Worm (Caenorhabditis elegans): ENCODE results near the gene col-8.

Gene col-8

ce11 chrIII:7020500-7020899 lies at the start of gene col-8:
TSS of gene col-8 (minus strand) at chrIII:7020600.
- TF ChIP-seq irx-1 (tag; optimal IDR thresholded peaks at IDR 0.05) (no peak), pag-3 (tag; optimal IDR thresholded peaks at IDR 0.05; ENCODE audit: borderline replicate concordance, insufficient read depth) (no peak), alr-1 (tag; optimal IDR thresholded peaks at IDR 0.05; ENCODE audit: borderline replicate concordance) (no peak), F16B12.6 (tag; optimal IDR thresholded peaks at IDR 0.05) (no peak), hlh-17 (GFP tag; optimal IDR thresholded peaks at IDR 0.05; ENCODE audit: borderline replicate concordance) (no peak), Y116A8C.19 (tag; optimal IDR thresholded peaks at IDR 0.05; ENCODE audit: borderline replicate concordance) (no peak), ztf-4 (tag; optimal IDR thresholded peaks at IDR 0.05) (no peak), mef-2 (tag; optimal IDR thresholded peaks at IDR 0.05) (no peak), nhr-12 (tag; optimal IDR thresholded peaks at IDR 0.05) (no peak), ceh-82 (tag; optimal IDR thresholded peaks at IDR 0.05) (no peak), dsc-1 (tag; optimal IDR thresholded peaks at IDR 0.05) (no peak), nhr-11 (tag; optimal IDR thresholded peaks at IDR 0.05) (no peak), efl-3 (GFP tag; optimal IDR thresholded peaks at IDR 0.05) (no peak), zip-4 (GFP tag; optimal IDR thresholded peaks at IDR 0.05) (no peak), unc-86 (tag; optimal IDR thresholded peaks at IDR 0.05) (no peak), jun-1 (tag; optimal IDR thresholded peaks at IDR 0.05) (no peak)

ce11 chrIII:7069981-7070380 lies 49.6 kb upstream of the col-8 start, which contains the start of gene tmem-17:
TSS of gene tmem-17 (plus strand) at chrIII:7070281.
- TF ChIP-seq lin-35 (GFP tag; optimal IDR thresholded peaks at IDR 0.05) (no peak), nhr-71 (tag; optimal IDR thresholded peaks at IDR 0.05) (no peak), lsy-2 (tag; optimal IDR thresholded peaks at IDR 0.05) (no peak), C16A3.4 (tag; optimal IDR thresholded peaks at IDR 0.05) (no peak), pqm-1 (tag; optimal IDR thresholded peaks at IDR 0.05) (no peak), ztf-11 (tag; optimal IDR thresholded peaks at IDR 0.05) (no peak), dpl-1 (GFP tag; optimal IDR thresholded peaks at IDR 0.05) (no peak), mef-2 (tag; optimal IDR thresholded peaks at IDR 0.05) (no peak)

- TF ChIP-seq sox-4 (tag; optimal IDR thresholded peaks at IDR 0.05) (no peak), irx-1 (tag; optimal IDR thresholded peaks at IDR 0.05) (no peak), lsy-2 (tag; optimal IDR thresholded peaks at IDR 0.05) (peak; percentile 51 to 79), nhr-47 (tag; optimal IDR thresholded peaks at IDR 0.05) (peak; percentile 57), unc-130 (tag; optimal IDR thresholded peaks at IDR 0.05) (peak; percentile 45), ceh-82 (tag; optimal IDR thresholded peaks at IDR 0.05) (peak in 1 of 3 experiments; percentile 51), lin-35 (GFP tag; optimal IDR thresholded peaks at IDR 0.05) (peak; percentile 93 to 97), jun-1 (tag; optimal IDR thresholded peaks at IDR 0.05) (no peak), hlh-17 (GFP tag; optimal IDR thresholded peaks at IDR 0.05; ENCODE audit: borderline replicate concordance) (no peak), mep-1 (tag; optimal IDR thresholded peaks at IDR 0.05) (peak; percentile 62), lin-15B (tag; optimal IDR thresholded peaks at IDR 0.05) (no peak), C16A3.4 (tag; optimal IDR thresholded peaks at IDR 0.05) (peak; percentile 46), lir-3 (tag; optimal IDR thresholded peaks at IDR 0.05; ENCODE audit: poor library complexity) (peak; percentile 11), blmp-1 (tag; optimal IDR thresholded peaks at IDR 0.05) (peak; percentile 23), fkh-8 (tag; optimal IDR thresholded peaks at IDR 0.05) (peak; percentile 34), nhr-71 (tag; optimal IDR thresholded peaks at IDR 0.05) (peak; percentile 61), mdl-1 (tag; optimal IDR thresholded peaks at IDR 0.05) (peak in 1 of 2 experiments; percentile 38), elt-3 (tag; optimal IDR thresholded peaks at IDR 0.05) (peak in 1 of 6 experiments; percentile 33), F16B12.6 (tag; optimal IDR thresholded peaks at IDR 0.05) (peak; percentile 88), skn-1 (tag; optimal IDR thresholded peaks at IDR 0.05) (peak; percentile 75), aly-2 (tag; optimal IDR thresholded peaks at IDR 0.05) (peak; percentile 2), rnt-1 (tag; optimal IDR thresholded peaks at IDR 0.05) (peak; percentile 47), nhr-85 (tag) (peak; percentile 57), lin-39 (tag; optimal IDR thresholded peaks at IDR 0.05) (no peak), nhr-20 (tag; optimal IDR thresholded peaks at IDR 0.05) (peak; percentile 41), swsn-7 (tag; optimal IDR thresholded peaks at IDR 0.05) (peak; percentile 32), sup-37 (GFP tag; optimal IDR thresholded peaks at IDR 0.05) (no peak), snu-23 (GFP tag; optimal IDR thresholded peaks at IDR 0.05) (peak; percentile 68), dpl-1 (GFP tag; optimal IDR thresholded peaks at IDR 0.05) (peak; percentile 89 to 95 (median 94)), efl-1 (optimal IDR thresholded peaks at IDR 0.05) (peak; percentile 90 to 94), efl-1 (GFP tag; optimal IDR thresholded peaks at IDR 0.05 in 1 of 2) (peak; percentile 93 to 99), xbp-1 (tag; optimal IDR thresholded peaks at IDR 0.05) (peak; percentile 42), nhr-19 (GFP tag; conservative IDR thresholded peaks at IDR 0.05) (peak; percentile 27; the same call in 1 of the 2 replicates)
These were observed 48.2 kb upstream of the col-8 start, which contains the start of the genes ubc-18 and R01H2.8 for ce11 chrIII:7068520-7069113. TSS of gene ubc-18 (minus strand) at chrIII:7068570. TSS of gene R01H2.8 (plus strand) at chrIII:7069063.

Measured in whole organism, L1 larva.